Fruit fly (Drosophila melanogaster) whole organism, embryonic: Measurements from ENCODE around the gene SrpRbeta.

Experiments
- ATbp ChIP-seq: fragments of 200-800 bp; sonication (Bioruptor generic); optimal IDR thresholded peaks from 2 replicates; lab custom pipeline; 2017; ENCODE audit warnings: missing biosample characterization, mild to moderate bottlenecking, missing genetic modification characterization, missing genetic modification reagents
- CG10366 ChIP-seq: fragments of 200-800 bp; sonication (Bioruptor generic); IDR thresholded peaks from 2 replicates; pipeline ENCODE4 v1.3.6; 2022; ENCODE audit warnings: missing biosample characterization, missing genetic modification characterization
- CG11723 ChIP-seq: fragments of 200-800 bp; sonication (Bioruptor generic); optimal IDR thresholded peaks from 2 replicates; lab custom pipeline; 2017; ENCODE audit warnings: missing biosample characterization, mild to moderate bottlenecking, missing genetic modification characterization
- CG12769 ChIP-seq: fragments of 200-800 bp; sonication (Bioruptor generic); optimal IDR thresholded peaks from 2 replicates; lab custom pipeline; 2019; ENCODE audit warnings: missing biosample characterization, mild to moderate bottlenecking, missing genetic modification characterization, moderate library complexity
- CG12942 ChIP-seq: fragments of 200-800 bp; sonication (Bioruptor generic); optimal IDR thresholded peaks from 3 replicates; lab custom pipeline; 2016; ENCODE audit warnings: missing biosample characterization, missing genetic modification characterization
- CG13296 ChIP-seq: fragments of 200-800 bp; sonication (Bioruptor generic); optimal IDR thresholded peaks from 3 replicates; lab custom pipeline; 2018; ENCODE audit warnings: missing biosample characterization, mild to moderate bottlenecking, missing genetic modification characterization
- CG14014 ChIP-seq: fragments of 200-800 bp; sonication (Bioruptor generic); IDR thresholded peaks from 2 replicates; pipeline ENCODE4 v1.3.6; 2022; ENCODE audit warnings: missing biosample characterization, missing genetic modification characterization
- CG15479 ChIP-seq: fragments of 200-800 bp; sonication (Bioruptor generic); optimal IDR thresholded peaks from 3 replicates; lab custom pipeline; 2019; ENCODE audit warnings: missing biosample characterization, mild to moderate bottlenecking, missing genetic modification characterization, moderate library complexity
- CG15514 ChIP-seq: fragments of 200-800 bp; sonication (Bioruptor generic); optimal IDR thresholded peaks from 3 replicates; lab custom pipeline; 2017; ENCODE audit warnings: missing biosample characterization, missing genetic modification characterization, mild to moderate bottlenecking, moderate library complexity, missing genetic modification reagents
- CG17912 ChIP-seq: fragments of 200-800 bp; sonication (Bioruptor generic); optimal IDR thresholded peaks from 2 replicates; lab custom pipeline; 2018; ENCODE audit warnings: missing biosample characterization, mild to moderate bottlenecking, missing genetic modification characterization
- CG2199 ChIP-seq: fragments of 200-800 bp; sonication (Bioruptor generic); IDR thresholded peaks from 3 replicates; pipeline ENCODE4 v1.3.6; 2022; ENCODE audit warnings: missing biosample characterization, missing genetic modification characterization
- CG2875 ChIP-seq: fragments of 200-800 bp; sonication (Bioruptor generic); optimal IDR thresholded peaks from 2 replicates; lab custom pipeline; 2017; ENCODE audit warnings: missing biosample characterization, mild to moderate bottlenecking, missing genetic modification characterization, missing genetic modification reagents
- CG5953 ChIP-seq: fragments of 200-800 bp; sonication (Bioruptor generic); IDR thresholded peaks from 2 replicates; pipeline ENCODE4 v1.3.6; 2022; ENCODE audit warnings: missing biosample characterization, missing genetic modification characterization
- CG6765 ChIP-seq: fragments of 200-800 bp; sonication (Bioruptor generic); optimal IDR thresholded peaks from 3 replicates; lab custom pipeline; 2017; ENCODE audit warnings: missing biosample characterization, mild to moderate bottlenecking, missing genetic modification characterization
- CG6813 ChIP-seq: fragments of 200-800 bp; sonication (Bioruptor generic); optimal IDR thresholded peaks from 2 replicates; lab custom pipeline; 2017; ENCODE audit warnings: missing biosample characterization, missing genetic modification characterization, mild to moderate bottlenecking, moderate library complexity, missing genetic modification reagents
- CG6854 ChIP-seq: fragments of 200-800 bp; sonication (Bioruptor generic); optimal IDR thresholded peaks from 3 replicates; lab custom pipeline; 2017; ENCODE audit warnings: missing biosample characterization, mild to moderate bottlenecking, missing genetic modification characterization
- Doc3 ChIP-seq: fragments of 200-800 bp; sonication (Bioruptor generic); IDR thresholded peaks from 3 replicates; pipeline ENCODE4 v1.3.6; 2022; ENCODE audit warnings: missing biosample characterization, missing genetic modification characterization; ENCODE audit not compliant: partially characterized antibody
- Dref ChIP-seq: fragments of 200-800 bp; sonication (Bioruptor generic); IDR thresholded peaks from 2 replicates; pipeline ENCODE4 v1.3.6; 2022; ENCODE audit warnings: missing biosample characterization, missing genetic modification characterization
- HHEX ChIP-seq: fragments of 200-800 bp; sonication (Bioruptor generic); optimal IDR thresholded peaks from 3 replicates; lab custom pipeline; 2017; ENCODE audit warnings: missing biosample characterization, mild to moderate bottlenecking, missing genetic modification characterization, missing genetic modification reagents
- HLH3B ChIP-seq: fragments of 200-800 bp; sonication (Bioruptor generic); IDR thresholded peaks from 2 replicates; pipeline ENCODE4 v1.3.6; 2022; ENCODE audit warnings: missing biosample characterization, missing genetic modification characterization
- Hr39 ChIP-seq: fragments of >200 bp; optimal IDR thresholded peaks from 2 replicates; lab custom pipeline; 2017
- Med ChIP-seq: fragments of 200-800 bp; sonication (Bioruptor generic); peaks from one replicate; lab custom pipeline; 2016; ENCODE audit warnings: missing biosample characterization, missing genetic modification characterization, mild to moderate bottlenecking, inconsistent platforms, moderate library complexity
- Oli ChIP-seq: fragments of 200-800 bp; sonication (Bioruptor generic); optimal IDR thresholded peaks from 2 replicates; lab custom pipeline; 2018; ENCODE audit warnings: missing biosample characterization, mild to moderate bottlenecking, missing genetic modification characterization, moderate library complexity
- Rfx ChIP-seq: fragments of 200-800 bp; sonication (Bioruptor generic); IDR thresholded peaks from 2 replicates; pipeline ENCODE4 v1.3.6; 2022; ENCODE audit warnings: missing biosample characterization, missing genetic modification characterization
- Side ChIP-seq: fragments of 200-800 bp; sonication (Bioruptor generic); optimal IDR thresholded peaks from 2 replicates; lab custom pipeline; 2016; ENCODE audit warnings: missing biosample characterization, missing genetic modification characterization
- btn ChIP-seq: fragments of 200-800 bp; sonication (Bioruptor generic); optimal IDR thresholded peaks from 2 replicates; lab custom pipeline; 2016; ENCODE audit warnings: missing biosample characterization, missing genetic modification characterization
- ci ChIP-seq: fragments of 200-800 bp; sonication (Bioruptor generic); IDR thresholded peaks from 3 replicates; pipeline ENCODE4 v1.3.6; 2022; ENCODE audit warnings: missing biosample characterization, missing genetic modification characterization
- crol ChIP-seq: fragments of 200-800 bp; sonication (Bioruptor generic); IDR thresholded peaks from 2 replicates; pipeline ENCODE4 v1.3.6; 2022; ENCODE audit warnings: missing biosample characterization, missing genetic modification characterization
- da ChIP-seq: fragments of 200-800 bp; sonication (Bioruptor generic); optimal IDR thresholded peaks from 2 replicates; lab custom pipeline; 2016; ENCODE audit warnings: missing biosample characterization, missing genetic modification characterization
- ewg ChIP-seq: fragments of 200-800 bp; sonication (Bioruptor generic); optimal IDR thresholded peaks from 3 replicates; lab custom pipeline; 2017; ENCODE audit warnings: mild to moderate bottlenecking, missing biosample characterization, missing genetic modification reagents, missing genetic modification characterization
- hkb ChIP-seq, 2 experiments: fragments of 200-800 bp in 1 of 2; fragments of >200 bp in 1 of 2; sonication (Bioruptor generic) in 1 of 2; IDR thresholded peaks in 1 of 2; optimal IDR thresholded peaks in 1 of 2; 2 replicates each; pipeline versions ENCODE4 v1.3.6 to Lab custom; 2017 to 2022; ENCODE audit warnings: missing biosample characterization in 1 of 2, missing genetic modification characterization in 1 of 2
- knrl ChIP-seq: fragments of 200-800 bp; sonication (Bioruptor generic); IDR thresholded peaks from 3 replicates; pipeline ENCODE4 v1.3.6; 2022; ENCODE audit warnings: missing biosample characterization, missing genetic modification characterization; ENCODE audit not compliant: partially characterized antibody
- nom ChIP-seq: fragments of 200-800 bp; sonication (Bioruptor generic); optimal IDR thresholded peaks from 2 replicates; lab custom pipeline; 2017; ENCODE audit warnings: missing biosample characterization, missing genetic modification characterization, mild to moderate bottlenecking, moderate library complexity, missing genetic modification reagents
- odd ChIP-seq: fragments of 200-800 bp; sonication (Bioruptor generic); optimal IDR thresholded peaks from 2 replicates; lab custom pipeline; 2017; ENCODE audit warnings: missing biosample characterization, mild to moderate bottlenecking, missing genetic modification characterization
- psq ChIP-seq: fragments of 200-800 bp; sonication (Bioruptor generic); optimal IDR thresholded peaks from 2 replicates; lab custom pipeline; 2017; ENCODE audit warnings: missing biosample characterization, missing genetic modification characterization
- ro ChIP-seq: fragments of 200-800 bp; sonication (Bioruptor generic); IDR thresholded peaks from 2 replicates; pipeline ENCODE4 v1.3.6; 2022; ENCODE audit warnings: missing biosample characterization, missing genetic modification characterization
- sens ChIP-seq: fragments of 200-800 bp; sonication (Bioruptor generic); peaks from one replicate; lab custom pipeline; 2016; ENCODE audit warnings: missing biosample characterization, missing genetic modification characterization

SrpRbeta gene

DNA sequence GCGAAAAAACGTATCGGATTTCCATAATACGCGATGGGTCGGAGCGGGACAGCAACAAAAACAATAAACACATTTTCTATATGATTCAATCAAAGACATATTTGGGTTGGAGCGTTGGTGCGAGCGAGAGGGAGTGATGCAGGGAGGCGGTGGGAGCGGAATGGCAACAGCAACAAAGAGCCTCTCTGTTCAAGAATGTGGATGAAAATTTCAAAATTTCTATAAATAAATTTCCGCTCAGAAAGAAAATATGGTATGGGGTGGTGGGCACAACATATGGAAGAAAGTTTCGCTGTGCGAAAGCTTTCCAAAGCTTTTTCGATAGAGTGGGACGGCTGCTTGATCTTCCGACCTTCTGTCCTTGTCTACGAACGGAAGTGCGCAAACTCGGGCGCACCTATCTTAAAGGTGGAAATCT is 21.0 kb upstream of the SrpRbeta start (continued):
- TF ChIP-seq CG13296 (GFP tag; lab: Kevin White, UChicago) (peak; percentile 18), CG14014 (peak; percentile 25; the same call in 1 of the 2 replicates), CG17912 (GFP tag; lab: Kevin White, UChicago) (peak; percentile 53), sens (GFP tag; lab: Kevin White, UChicago) (peak; percentile 75), CG10366 (GFP tag; lab: Robert Waterston, UW) (peak; percentile 13; the same call in 1 of the 2 replicates), CG6813 (GFP tag; lab: Kevin White, UChicago) (peak; percentile 51), Oli (tag; lab: Kevin White, UChicago) (peak; percentile 21), HLH3B (peak; percentile 34; the same call in 1 of the 2 replicates), Rfx (peak; percentile 37; the same call in 1 of the 2 replicates), CG5953 (GFP tag; lab: Robert Waterston, UW) (peak; percentile 43; the same call in 1 of the 2 replicates), CG12769 (peak; percentile 71), CG2875 (GFP tag; lab: Kevin White, UChicago) (peak; percentile 27), ci (peak; percentile 74; the same call in 2 of the 3 replicates), ewg (GFP tag; lab: Kevin White, UChicago) (peak; percentile 45), Doc3 (no peak), CG11723 (GFP tag; lab: Kevin White, UChicago) (peak; percentile 35), nom (no peak), CG6854 (GFP tag; lab: Kevin White, UChicago) (peak; percentile 12), CG2199 (GFP tag; lab: Robert Waterston, UW) (peak; percentile 32; the same call in 1 of the 3 replicates), hkb (optimal IDR thresholded peaks at IDR 0.05; lab: Kevin White, UChicago) (no peak), hkb (GFP tag; IDR thresholded peaks at IDR 0.05; lab: Robert Waterston, UW) (peak; percentile 37; the same call in 1 of the 2 replicates), ATbp (GFP tag; lab: Kevin White, UChicago) (peak; percentile 64), Side (GFP tag; lab: Kevin White, UChicago) (peak; percentile 15), CG15514 (peak; percentile 13), btn (no peak), HHEX (peak; percentile 58), odd (GFP tag; lab: Kevin White, UChicago) (peak; percentile 38), crol (GFP tag; lab: Robert Waterston, UW) (peak; percentile 51; the same call in 1 of the 2 replicates)

DNA sequence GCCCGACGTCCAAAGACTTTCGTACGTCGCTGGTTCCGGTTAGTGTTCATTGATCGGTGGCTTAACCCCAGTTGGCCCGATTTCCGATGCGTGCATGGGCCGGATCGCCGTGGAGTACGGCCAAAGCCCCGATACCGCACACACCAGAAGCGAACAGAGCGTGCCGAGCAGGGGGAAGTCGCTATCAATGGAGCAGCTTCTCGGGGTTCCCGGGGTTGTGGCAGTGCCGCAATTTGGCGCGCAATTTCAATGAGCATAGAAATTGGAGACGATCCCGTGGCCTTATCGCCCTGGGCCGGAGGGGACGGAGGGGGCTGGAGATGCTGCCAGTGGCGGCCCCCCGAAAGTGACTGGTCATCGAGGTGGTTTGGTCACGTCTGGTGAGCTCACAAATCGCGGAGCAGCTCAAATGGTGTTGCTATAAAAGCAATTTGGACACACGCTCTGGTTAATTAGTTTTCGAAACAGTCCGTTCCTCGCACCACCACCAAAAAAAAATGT is 11.5 kb upstream of the SrpRbeta start, which contains the start of gene Cp16:
Cp16 (plus strand) TSS at position 451 of the 501 bp plus-strand sequence.
- TF ChIP-seq Hr39 (peak; percentile 66), CG15479 (GFP tag; lab: Kevin White, UChicago) (no peak), CG6765 (GFP tag; lab: Kevin White, UChicago) (no peak), Dref (GFP tag; lab: Robert Waterston, UW) (0 out of 2 replicates have a peak, but pooled peaks have one; percentile 1), knrl (GFP tag; lab: Robert Waterston, UW) (peak; percentile 20; the same call in 1 of the 3 replicates), Med (GFP tag; lab: Kevin White, UChicago) (no peak), ro (GFP tag; lab: Robert Waterston, UW) (no peak)

DNA sequence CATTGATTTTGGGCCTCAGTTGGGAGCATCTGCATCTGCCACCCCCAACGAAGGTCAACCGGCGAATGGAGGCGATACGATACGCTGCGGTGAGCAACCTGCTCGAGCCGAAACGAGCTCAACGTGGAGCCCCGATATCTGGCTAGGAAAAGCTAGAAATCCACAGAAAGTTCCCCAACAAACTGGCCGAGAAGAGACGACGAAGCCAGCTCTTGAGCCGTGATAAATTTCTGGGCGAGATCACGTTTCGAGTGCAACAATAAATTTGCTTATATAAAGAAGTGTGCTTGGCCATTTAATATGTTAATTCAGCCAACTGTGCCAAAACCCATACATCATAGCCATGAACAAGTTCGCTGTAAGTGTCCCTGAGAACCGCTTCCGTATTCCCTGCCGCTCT is 9.5 kb upstream of the SrpRbeta start, which contains the start of gene Cp19:
Cp19 (plus strand) TSS at position 301 of the 400 bp plus-strand sequence.
- no peak for TF ChIP-seq psq (GFP tag; lab: Kevin White, UChicago)
- TF ChIP-seq da (GFP tag; lab: Kevin White, UChicago), result no peak
- TF ChIP-seq CG12942 (GFP tag; lab: Kevin White, UChicago), result no peak
